Worm (Caenorhabditis elegans) whole organism, L4 larva: ENCODE measurements around the gene F08D12.12.

ENCODE experiments used
- D1046.2 ChIP-seq: fragments of 200-800 bp; sonication (Bioruptor generic); IDR thresholded peaks from 2 replicates; pipeline ENCODE4 v1.3.6; 2022; ENCODE audit warnings: missing genetic modification characterization, missing compliant biosample characterization
- F10B5.3 ChIP-seq: sonication (generic microtip); optimal IDR thresholded peaks from 2 replicates; lab custom pipeline; 2016; ENCODE audit warnings: mild to moderate bottlenecking, missing genetic modification characterization, missing compliant biosample characterization
- F37D6.2 ChIP-seq: sonication (generic microtip); optimal IDR thresholded peaks from 2 replicates; lab custom pipeline; 2016; ENCODE audit warnings: mild to moderate bottlenecking, missing genetic modification characterization, missing compliant biosample characterization
- F44E2.7 ChIP-seq: fragments of 200-800 bp; sonication (Bioruptor generic); IDR thresholded peaks from 2 replicates; pipeline ENCODE4 v2.1.2; 2022; ENCODE audit warnings: missing genetic modification characterization, missing compliant biosample characterization
- F49E8.2 ChIP-seq: sonication (generic microtip); optimal IDR thresholded peaks from 2 replicates; lab custom pipeline; 2016; ENCODE audit warnings: missing compliant biosample characterization, mild to moderate bottlenecking, missing genetic modification characterization, borderline replicate concordance
- T20F7.1 ChIP-seq: fragments of 200-800 bp; sonication (Bioruptor generic); optimal IDR thresholded peaks from 2 replicates; lab custom pipeline; 2018; ENCODE audit warnings: mild to moderate bottlenecking, missing genetic modification characterization, missing compliant biosample characterization
- T26A8.4 ChIP-seq: fragments of 200-800 bp; sonication (Bioruptor generic); IDR thresholded peaks from 2 replicates; pipeline ENCODE4 v1.3.6; 2022; ENCODE audit warnings: missing genetic modification characterization, missing compliant biosample characterization
- Y5F2A.4 ChIP-seq: fragments of 200-800 bp; sonication (Bioruptor generic); optimal IDR thresholded peaks from 2 replicates; lab custom pipeline; 2018; ENCODE audit warnings: mild to moderate bottlenecking, missing genetic modification characterization, missing compliant biosample characterization
- ZK337.2 ChIP-seq: fragments of 200-800 bp; sonication (Bioruptor generic); IDR thresholded peaks from 2 replicates; pipeline ENCODE4 v1.3.6; 2022; ENCODE audit warnings: missing genetic modification reagents, missing genetic modification characterization, missing compliant biosample characterization
- aha-1 ChIP-seq: fragments of 150-350 bp; peaks from one replicate; lab custom pipeline; 2014; ENCODE audit warnings: missing biosample characterization, missing genetic modification characterization
- aly-2 ChIP-seq: sonication (generic microtip); optimal IDR thresholded peaks from 2 replicates; lab custom pipeline; 2018; ENCODE audit warnings: missing biosample characterization, missing genetic modification characterization
- arid-1 ChIP-seq: fragments of 200-800 bp; sonication (Bioruptor generic); conservative IDR thresholded peaks from 2 replicates; pipeline ENCODE4 v1.3.6; 2022; ENCODE audit warnings: missing genetic modification reagents, missing genetic modification characterization, missing compliant biosample characterization
- attf-4 ChIP-seq: sonication (generic microtip); optimal IDR thresholded peaks from 3 replicates; lab custom pipeline; 2017; ENCODE audit warnings: missing biosample characterization, missing genetic modification characterization
- ceh-20 ChIP-seq: fragments of 200-800 bp; sonication (Bioruptor generic); IDR thresholded peaks from 2 replicates; pipeline ENCODE4 v1.3.6; 2022; ENCODE audit warnings: missing genetic modification reagents, missing genetic modification characterization, missing compliant biosample characterization
- ceh-28 ChIP-seq: fragments of 150-350 bp; optimal IDR thresholded peaks from 2 replicates; lab custom pipeline; 2014; ENCODE audit warnings: missing biosample characterization, missing genetic modification reagents, missing genetic modification characterization
- ceh-32 ChIP-seq: sonication (generic microtip); optimal IDR thresholded peaks from 2 replicates; lab custom pipeline; 2016; ENCODE audit warnings: mild to moderate bottlenecking, missing genetic modification characterization, missing compliant biosample characterization; ENCODE audit not compliant: poor library complexity
- cey-2 ChIP-seq: sonication (generic microtip); optimal IDR thresholded peaks from 3 replicates; lab custom pipeline; 2017; ENCODE audit warnings: missing genetic modification characterization, mild to moderate bottlenecking, missing compliant biosample characterization, antibody characterized with exemption, borderline replicate concordance; ENCODE audit not compliant: insufficient read depth
- ctbp-1 ChIP-seq: fragments of 200-800 bp; sonication (Bioruptor generic); IDR thresholded peaks from 2 replicates; pipeline ENCODE4 v1.3.6; 2022; ENCODE audit warnings: missing genetic modification reagents, missing genetic modification characterization, missing compliant biosample characterization
- daf-12 ChIP-seq: fragments of 150-350 bp; optimal IDR thresholded peaks from 2 replicates; lab custom pipeline; 2014; ENCODE audit warnings: missing biosample characterization, missing genetic modification reagents, missing genetic modification characterization
- duxl-1 ChIP-seq: sonication (generic microtip); optimal IDR thresholded peaks from 2 replicates; lab custom pipeline; 2016; ENCODE audit warnings: mild to moderate bottlenecking, missing genetic modification characterization, moderate library complexity, missing compliant biosample characterization; ENCODE audit not compliant: poor library complexity
- gei-8 ChIP-seq: fragments of 200-800 bp; sonication (Bioruptor generic); optimal IDR thresholded peaks from 2 replicates; lab custom pipeline; 2018; ENCODE audit warnings: mild to moderate bottlenecking, missing genetic modification characterization, missing compliant biosample characterization
- hif-1 ChIP-seq, 2 experiments: sonication (generic microtip); optimal IDR thresholded peaks; 2 replicates each; lab custom pipeline; 2016 to 2017; ENCODE audit warnings: missing compliant biosample characterization in 2 of 2, missing genetic modification characterization in 2 of 2, missing genetic modification reagents in 2 of 2, missing genotype in 2 of 2, mild to moderate bottlenecking in 1 of 2
- jun-1 ChIP-seq: fragments of 150-350 bp; optimal IDR thresholded peaks from 2 replicates; lab custom pipeline; 2014; ENCODE audit warnings: missing biosample characterization, missing genetic modification reagents, missing genetic modification characterization
- lin-1 ChIP-seq: fragments of 200-800 bp; sonication (Bioruptor generic); IDR thresholded peaks from 2 replicates; pipeline ENCODE4 v1.3.6; 2022; ENCODE audit warnings: missing genetic modification reagents, missing genetic modification characterization, missing compliant biosample characterization
- lin-13 ChIP-seq: fragments of 150-350 bp; optimal IDR thresholded peaks from 2 replicates; lab custom pipeline; 2014; ENCODE audit warnings: missing biosample characterization, missing genetic modification reagents, missing genetic modification characterization
- lin-15B ChIP-seq: fragments of 150-350 bp; sonication (generic microtip); optimal IDR thresholded peaks from 3 replicates; lab custom pipeline; 2014; ENCODE audit warnings: missing biosample characterization, missing genetic modification characterization
- lin-39 ChIP-seq: fragments of 150-350 bp; optimal IDR thresholded peaks from 2 replicates; lab custom pipeline; 2014; ENCODE audit warnings: missing biosample characterization, missing genetic modification reagents, missing genetic modification characterization
- lir-3 ChIP-seq: sonication (generic microtip); optimal IDR thresholded peaks from 2 replicates; lab custom pipeline; 2016; ENCODE audit warnings: mild to moderate bottlenecking, missing genetic modification characterization, missing compliant biosample characterization
- lsy-2 ChIP-seq, 2 experiments: fragments of 150-350 bp in 1 of 2; sonication (generic microtip) in 1 of 2; optimal IDR thresholded peaks; 2 replicates each; lab custom pipeline; 2014 to 2017; ENCODE audit warnings: missing biosample characterization in 2 of 2, missing genetic modification characterization in 2 of 2
- madf-9 ChIP-seq: fragments of 200-800 bp; sonication (Bioruptor generic); conservative IDR thresholded peaks from 2 replicates; pipeline ENCODE4 v1.3.6; 2022; ENCODE audit warnings: missing genetic modification reagents, missing genetic modification characterization, missing compliant biosample characterization
- mdl-1 ChIP-seq, 2 experiments: fragments of 150-350 bp in 1 of 2; sonication (generic microtip) in 1 of 2; optimal IDR thresholded peaks; 2 replicates each; lab custom pipeline; 2014 to 2017; ENCODE audit warnings: missing biosample characterization in 2 of 2, missing genetic modification characterization in 2 of 2
- mdt-29 ChIP-seq: fragments of 200-800 bp; sonication (Bioruptor generic); IDR thresholded peaks from 2 replicates; pipeline ENCODE4 v1.3.6; 2022; ENCODE audit warnings: missing genetic modification reagents, missing genetic modification characterization, missing compliant biosample characterization
- mes-2 ChIP-seq: sonication (generic microtip); optimal IDR thresholded peaks from 2 replicates; lab custom pipeline; 2016; ENCODE audit warnings: missing genotype, mild to moderate bottlenecking, missing genetic modification characterization, missing compliant biosample characterization; ENCODE audit not compliant: poor library complexity, severe bottlenecking
- nhr-102 ChIP-seq: sonication (generic microtip); optimal IDR thresholded peaks from 2 replicates; lab custom pipeline; 2016; ENCODE audit warnings: mild to moderate bottlenecking, missing genetic modification characterization, moderate library complexity, missing compliant biosample characterization
- nhr-11 ChIP-seq: fragments of 150-350 bp; optimal IDR thresholded peaks from 2 replicates; lab custom pipeline; 2014; ENCODE audit warnings: missing biosample characterization, missing genetic modification characterization
- nhr-111 ChIP-seq: fragments of 200-800 bp; sonication (Bioruptor generic); optimal IDR thresholded peaks from 2 replicates; lab custom pipeline; 2018; ENCODE audit warnings: mild to moderate bottlenecking, missing genetic modification characterization, missing compliant biosample characterization
- nhr-237 ChIP-seq: sonication (generic microtip); optimal IDR thresholded peaks from 2 replicates; lab custom pipeline; 2017; ENCODE audit warnings: missing biosample characterization, missing genetic modification characterization
- nhr-76 ChIP-seq: fragments of 150-350 bp; optimal IDR thresholded peaks from 2 replicates; lab custom pipeline; 2014; ENCODE audit warnings: missing biosample characterization, missing genetic modification characterization
- nhr-77 ChIP-seq: fragments of 150-350 bp; optimal IDR thresholded peaks from 2 replicates; lab custom pipeline; 2014; ENCODE audit warnings: missing biosample characterization, missing genetic modification characterization
- pha-4 ChIP-seq, 2 experiments: fragments of 150-350 bp in 1 of 2; fragments of 200-800 bp in 1 of 2; sonication (Bioruptor generic) in 1 of 2; IDR thresholded peaks in 1 of 2; optimal IDR thresholded peaks in 1 of 2; 2 replicates each; pipeline versions ENCODE4 v1.3.6 to Lab custom; 2014 to 2022; ENCODE audit warnings: missing genetic modification characterization in 2 of 2, missing genetic modification reagents in 2 of 2, missing biosample characterization in 1 of 2, missing compliant biosample characterization in 1 of 2
- rbr-2 ChIP-seq: sonication (generic microtip); optimal IDR thresholded peaks from 2 replicates; lab custom pipeline; 2016; ENCODE audit warnings: missing genotype, missing genetic modification characterization, missing compliant biosample characterization
- skn-1 ChIP-seq: fragments of 150-350 bp; optimal IDR thresholded peaks from 2 replicates; lab custom pipeline; 2014; ENCODE audit warnings: missing biosample characterization, missing genetic modification characterization
- snpc-1.2 ChIP-seq: fragments of 200-800 bp; sonication (Bioruptor generic); IDR thresholded peaks from 2 replicates; pipeline ENCODE4 v1.3.6; 2022; ENCODE audit warnings: missing genetic modification reagents, missing genetic modification characterization, missing compliant biosample characterization
- tag-97 ChIP-seq: fragments of 200-800 bp; sonication (Bioruptor generic); IDR thresholded peaks from 2 replicates; pipeline ENCODE4 v1.3.6; 2022; ENCODE audit warnings: missing genetic modification characterization, missing compliant biosample characterization
- tra-1 ChIP-seq: fragments of 200-800 bp; sonication (Bioruptor generic); IDR thresholded peaks from 2 replicates; pipeline ENCODE4 v1.3.6; 2022; ENCODE audit warnings: missing genetic modification reagents, missing genetic modification characterization, missing compliant biosample characterization
- unc-39 ChIP-seq: sonication (generic microtip); optimal IDR thresholded peaks from 2 replicates; lab custom pipeline; 2017; ENCODE audit warnings: missing biosample characterization, missing genetic modification characterization
- vab-7 ChIP-seq: fragments of 200-800 bp; sonication (Bioruptor generic); IDR thresholded peaks from 2 replicates; pipeline ENCODE4 v1.3.6; 2022; ENCODE audit warnings: missing genetic modification reagents, missing genetic modification characterization, missing compliant biosample characterization
- zag-1 ChIP-seq: fragments of 150-350 bp; optimal IDR thresholded peaks from 2 replicates; lab custom pipeline; 2014; ENCODE audit warnings: missing biosample characterization, missing genetic modification characterization
- zip-11 ChIP-seq: fragments of 200-800 bp; sonication (Bioruptor generic); IDR thresholded peaks from 2 replicates; pipeline ENCODE4 v1.3.6; 2022; ENCODE audit warnings: missing genetic modification characterization, missing compliant biosample characterization
- ztf-7 ChIP-seq: fragments of 150-350 bp; optimal IDR thresholded peaks from 2 replicates; lab custom pipeline; 2014; ENCODE audit warnings: missing biosample characterization, missing genetic modification characterization

The F08D12.12 gene

DNA sequence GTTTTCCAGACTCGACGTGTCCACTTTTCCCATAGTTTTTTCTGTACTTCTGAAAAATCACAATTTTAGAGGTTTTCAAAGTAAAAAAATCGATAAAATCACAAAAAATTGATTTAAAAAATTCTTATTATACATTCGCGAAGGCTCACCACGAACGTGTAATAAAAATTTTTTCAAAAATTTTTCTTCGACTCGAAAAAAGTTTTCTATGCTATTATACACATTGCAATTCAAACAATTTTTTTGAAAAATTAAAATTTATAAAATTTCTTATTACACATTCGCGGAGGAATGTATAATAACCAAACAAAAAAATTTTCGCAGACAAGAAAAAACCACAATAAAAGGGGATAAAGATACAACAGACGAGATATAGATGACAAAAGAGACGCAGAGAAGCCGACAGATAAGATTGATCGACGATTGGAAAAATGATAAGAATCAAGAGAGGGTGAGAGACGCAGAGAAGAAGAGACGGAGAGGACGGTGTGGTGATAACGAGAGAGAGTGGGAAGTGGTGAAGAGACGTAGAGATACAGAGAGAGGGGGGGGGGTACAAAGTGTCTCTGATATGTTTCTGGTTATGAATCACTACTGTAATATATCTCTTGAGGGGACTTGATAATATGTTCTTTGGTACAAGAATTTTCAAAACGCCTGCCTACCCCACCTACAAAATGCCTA is 13.8 kb upstream of the F08D12.12 start, which contains the start of gene nhr-119 (continued):
- peak; percentile 47 for TF ChIP-seq duxl-1 (tag; lab: Kevin White, UChicago)
- no peak for TF ChIP-seq ceh-32
- TF ChIP-seq snpc-1.2 (GFP tag; lab: Robert Waterston, UW), result no peak
- no peak for TF ChIP-seq tag-97 (GFP tag; lab: Robert Waterston, UW)
- TF ChIP-seq lir-3 (tag; lab: Kevin White, UChicago), result no peak
- TF ChIP-seq pha-4 (GFP tag; IDR thresholded peaks at IDR 0.05; lab: Robert Waterston, UW), result peak; percentile 65
- no peak for TF ChIP-seq pha-4 (tag; optimal IDR thresholded peaks at IDR 0.05; lab: Kevin White, UChicago)
- no peak for TF ChIP-seq F10B5.3 (tag; lab: Kevin White, UChicago)
- TF ChIP-seq nhr-111, result no peak
- TF ChIP-seq unc-39, result no peak
- TF ChIP-seq hif-1 (tag; optimal IDR thresholded peaks at IDR 0.05; lab: Kevin White, UChicago), result peak in 1 of 2 experiments; percentile 14
- TF ChIP-seq aha-1 (tag; lab: Kevin White, UChicago), result peak; percentile 64
- TF ChIP-seq T26A8.4 (GFP tag; lab: Robert Waterston, UW), result peak; percentile 74
- TF ChIP-seq lin-1, result peak; percentile 74
- TF ChIP-seq nhr-11 (tag; lab: Kevin White, UChicago), result no peak
- TF ChIP-seq skn-1 (tag; lab: Kevin White, UChicago), result no peak
- TF ChIP-seq nhr-237, result no peak
- peak; percentile 85 for TF ChIP-seq nhr-102
- TF ChIP-seq F37D6.2, result no peak
- no peak for TF ChIP-seq F49E8.2 (tag; lab: Kevin White, UChicago)
- no peak for TF ChIP-seq zip-11 (GFP tag; lab: Robert Waterston, UW)
- TF ChIP-seq attf-4 (tag; lab: Kevin White, UChicago), result no peak
- no peak for TF ChIP-seq D1046.2 (GFP tag; lab: Robert Waterston, UW)
- TF ChIP-seq nhr-76, result no peak
- no peak for TF ChIP-seq gei-8 (GFP tag; lab: Kevin White, UChicago)
- no peak for TF ChIP-seq Y5F2A.4 (GFP tag; lab: Kevin White, UChicago)
- TF ChIP-seq ceh-20 (GFP tag; lab: Robert Waterston, UW), result peak; percentile 70
- no peak for TF ChIP-seq daf-12 (tag; lab: Kevin White, UChicago)
- TF ChIP-seq mdl-1 (tag; optimal IDR thresholded peaks at IDR 0.05; lab: Kevin White, UChicago), result peak; percentile 11 to 81
- TF ChIP-seq lin-13 (GFP tag; lab: Kevin White, UChicago), result peak; percentile 6
- no peak for TF ChIP-seq zag-1 (tag; lab: Kevin White, UChicago)
- TF ChIP-seq tra-1, result peak; percentile 83
- TF ChIP-seq madf-9 (GFP tag; lab: Robert Waterston, UW), result no peak
- TF ChIP-seq F44E2.7 (GFP tag; lab: Robert Waterston, UW), result no peak
- peak; percentile 12 for TF ChIP-seq rbr-2
- no peak for TF ChIP-seq arid-1 (GFP tag; lab: Robert Waterston, UW)
- peak; percentile 19 for TF ChIP-seq ceh-28 (tag; lab: Kevin White, UChicago)
- no peak for TF ChIP-seq ztf-7 (tag; lab: Kevin White, UChicago)
- TF ChIP-seq vab-7 (GFP tag; lab: Robert Waterston, UW), result no peak
- TF ChIP-seq T20F7.1, result no peak
- TF ChIP-seq jun-1 (tag; lab: Kevin White, UChicago), result peak; percentile 22
- TF ChIP-seq aly-2 (tag; lab: Kevin White, UChicago), result no peak
- TF ChIP-seq lin-39 (tag; lab: Kevin White, UChicago), result no peak
- peak; percentile 51 for TF ChIP-seq cey-2 (tag; lab: Kevin White, UChicago)
- peak in 1 of 2 experiments; percentile 76 for TF ChIP-seq lsy-2 (tag; optimal IDR thresholded peaks at IDR 0.05; lab: Kevin White, UChicago)
- TF ChIP-seq ZK337.2 (GFP tag; lab: Robert Waterston, UW), result no peak
- TF ChIP-seq lin-15B (tag; lab: Kevin White, UChicago), result no peak
- TF ChIP-seq mdt-29, result 0 out of 2 replicates have a peak, but pooled peaks have one; percentile 31
- peak; percentile 45 for TF ChIP-seq nhr-77 (tag; lab: Kevin White, UChicago)
- peak; percentile 68 for TF ChIP-seq mes-2 (tag; lab: Kevin White, UChicago)
- TF ChIP-seq ctbp-1, result no peak
